Fruit fly (Drosophila melanogaster) Kc167 (cell line): ENCODE measurements around the gene CG14695.

Experiments
- Myc ChIP-seq: fragments of >200 bp; optimal IDR thresholded peaks from 2 replicates; lab custom pipeline; 2017; ENCODE audit warnings: missing external identifiers
- h ChIP-seq: fragments of >200 bp; optimal IDR thresholded peaks from 3 replicates; lab custom pipeline; 2018; ENCODE audit warnings: missing external identifiers
- psq ChIP-seq: fragments of >200 bp; optimal IDR thresholded peaks from 2 replicates; lab custom pipeline; 2017; ENCODE audit warnings: missing external identifiers
- ttk ChIP-seq: sonication (Bioruptor generic); optimal IDR thresholded peaks from 2 replicates; lab custom pipeline; 2017; ENCODE audit warnings: missing external identifiers

dm6 chr3R:10850636-10851035 is 28.5 kb downstream of the CG14695 start:
- TF ChIP-seq psq (lab: Kevin White, UChicago) = no peak
- no peak for TF ChIP-seq Myc (lab: Kevin White, UChicago)
- TF ChIP-seq ttk (lab: Kevin White, UChicago) = no peak
- TF ChIP-seq h = no peak
